Worm (Caenorhabditis elegans) whole organism, L3 larva: ENCODE results near the gene col-126.

ENCODE experiments used
- R02D3.7 ChIP-seq: fragments of 150-350 bp; optimal IDR thresholded peaks from 2 replicates; lab custom pipeline; 2014; ENCODE audit warnings: missing biosample characterization, missing genetic modification characterization
- aly-2 ChIP-seq: fragments of 150-350 bp; optimal IDR thresholded peaks from 2 replicates; lab custom pipeline; 2014; ENCODE audit warnings: missing biosample characterization, missing genetic modification characterization
- ceh-16 ChIP-seq: sonication (generic microtip); optimal IDR thresholded peaks from 2 replicates; lab custom pipeline; 2017; ENCODE audit warnings: missing biosample characterization, missing genetic modification characterization
- ceh-28 ChIP-seq: fragments of 150-350 bp; optimal IDR thresholded peaks from 2 replicates; lab custom pipeline; 2014; ENCODE audit warnings: missing biosample characterization, missing genetic modification reagents, missing genetic modification characterization
- ceh-82 ChIP-seq: fragments of 150-350 bp; optimal IDR thresholded peaks from 2 replicates; lab custom pipeline; 2014; ENCODE audit warnings: missing biosample characterization, missing genetic modification characterization
- ceh-9 ChIP-seq: sonication (generic microtip); optimal IDR thresholded peaks from 2 replicates; lab custom pipeline; 2018; ENCODE audit warnings: missing biosample characterization, missing genetic modification characterization
- daf-12 ChIP-seq: fragments of 150-350 bp; optimal IDR thresholded peaks from 2 replicates; lab custom pipeline; 2014; ENCODE audit warnings: missing biosample characterization, missing genetic modification reagents, missing genetic modification characterization
- egl-5 ChIP-seq: fragments of 150-350 bp; optimal IDR thresholded peaks from 2 replicates; lab custom pipeline; 2017; ENCODE audit warnings: missing biosample characterization, missing genetic modification reagents, missing genetic modification characterization, inconsistent platforms
- elt-1 ChIP-seq: fragments of 150-350 bp; optimal IDR thresholded peaks from 2 replicates; lab custom pipeline; 2014; ENCODE audit warnings: missing biosample characterization, missing genetic modification characterization
- elt-2 ChIP-seq: sonication (generic microtip); optimal IDR thresholded peaks from 2 replicates; lab custom pipeline; 2016; ENCODE audit warnings: missing genetic modification reagents, mild to moderate bottlenecking, missing genetic modification characterization, missing compliant biosample characterization
- eor-1 ChIP-seq, 2 experiments: fragments of 150-350 bp; optimal IDR thresholded peaks; 2 replicates each; lab custom pipeline; 2014 to 2018; ENCODE audit warnings: missing biosample characterization in 2 of 2, missing genetic modification characterization in 2 of 2
- fkh-2 ChIP-seq: fragments of 150-350 bp; optimal IDR thresholded peaks from 2 replicates; lab custom pipeline; 2014; ENCODE audit warnings: missing biosample characterization, missing genetic modification reagents, missing genetic modification characterization
- hmg-11 ChIP-seq: sonication (generic microtip); optimal IDR thresholded peaks from 2 replicates; lab custom pipeline; 2016; ENCODE audit warnings: missing genetic modification characterization, missing compliant biosample characterization
- jun-1 ChIP-seq: fragments of 150-350 bp; optimal IDR thresholded peaks from 2 replicates; lab custom pipeline; 2014; ENCODE audit warnings: missing biosample characterization, missing genetic modification reagents, missing genetic modification characterization
- lin-15B ChIP-seq: fragments of 150-350 bp; optimal IDR thresholded peaks from 2 replicates; lab custom pipeline; 2014; ENCODE audit warnings: missing biosample characterization, missing genetic modification characterization
- lin-39 ChIP-seq: fragments of 150-350 bp; optimal IDR thresholded peaks from 2 replicates; lab custom pipeline; 2018; ENCODE audit warnings: missing biosample characterization, missing genetic modification reagents, missing genetic modification characterization
- lsy-12 ChIP-seq: sonication (generic microtip); optimal IDR thresholded peaks from 2 replicates; lab custom pipeline; 2016; ENCODE audit warnings: mild to moderate bottlenecking, missing genetic modification characterization, missing compliant biosample characterization
- mml-1 ChIP-seq: fragments of 150-350 bp; sonication (generic microtip); optimal IDR thresholded peaks from 3 replicates; lab custom pipeline; 2014; ENCODE audit warnings: missing biosample characterization, missing genetic modification characterization
- nfya-1 ChIP-seq: sonication (generic microtip); optimal IDR thresholded peaks from 2 replicates; lab custom pipeline; 2017; ENCODE audit warnings: missing genetic modification characterization, mild to moderate bottlenecking, missing compliant biosample characterization, antibody characterized with exemption, moderate library complexity; ENCODE audit not compliant: insufficient read depth
- nhr-23 ChIP-seq: fragments of 150-350 bp; optimal IDR thresholded peaks from 2 replicates; lab custom pipeline; 2014; ENCODE audit warnings: missing biosample characterization, missing genetic modification reagents, missing genetic modification characterization
- nhr-237 ChIP-seq: fragments of 150-350 bp; optimal IDR thresholded peaks from 2 replicates; lab custom pipeline; 2014; ENCODE audit warnings: missing biosample characterization, missing genetic modification characterization
- nhr-28 ChIP-seq: fragments of 150-350 bp; optimal IDR thresholded peaks from 2 replicates; lab custom pipeline; 2014; ENCODE audit warnings: missing biosample characterization, missing genetic modification characterization
- nhr-43 ChIP-seq: sonication (generic microtip); optimal IDR thresholded peaks from 2 replicates; lab custom pipeline; 2016; ENCODE audit warnings: mild to moderate bottlenecking, missing genetic modification characterization, missing compliant biosample characterization; ENCODE audit not compliant: poor library complexity, severe bottlenecking
- nhr-67 ChIP-seq: fragments of 150-350 bp; optimal IDR thresholded peaks from 2 replicates; lab custom pipeline; 2014; ENCODE audit warnings: missing biosample characterization, missing genetic modification characterization
- nhr-76 ChIP-seq: fragments of 150-350 bp; sonication (generic microtip); optimal IDR thresholded peaks from 5 replicates; lab custom pipeline; 2014; ENCODE audit warnings: missing biosample characterization, missing genetic modification characterization
- nhr-77 ChIP-seq: fragments of 150-350 bp; optimal IDR thresholded peaks from 2 replicates; lab custom pipeline; 2014; ENCODE audit warnings: missing biosample characterization, missing genetic modification characterization
- pha-4 ChIP-seq: fragments of 150-350 bp; optimal IDR thresholded peaks from 2 replicates; lab custom pipeline; 2014; ENCODE audit warnings: missing biosample characterization, missing genetic modification reagents, missing genetic modification characterization
- pqm-1 ChIP-seq: fragments of 150-350 bp; optimal IDR thresholded peaks from 2 replicates; lab custom pipeline; 2017; ENCODE audit warnings: missing biosample characterization, missing genetic modification characterization, inconsistent platforms
- sea-2 ChIP-seq: fragments of 150-350 bp; sonication (generic microtip); optimal IDR thresholded peaks from 4 replicates; lab custom pipeline; 2014; ENCODE audit warnings: missing biosample characterization, missing genetic modification reagents, missing genetic modification characterization
- skn-1 ChIP-seq: fragments of 150-350 bp; optimal IDR thresholded peaks from 2 replicates; lab custom pipeline; 2014; ENCODE audit warnings: missing biosample characterization, missing genetic modification characterization
- tbx-2 ChIP-seq: sonication (generic microtip); optimal IDR thresholded peaks from 2 replicates; lab custom pipeline; 2016; ENCODE audit warnings: mild to moderate bottlenecking, missing genetic modification characterization, missing compliant biosample characterization
- ztf-11 ChIP-seq: fragments of 150-350 bp; optimal IDR thresholded peaks from 2 replicates; lab custom pipeline; 2014; ENCODE audit warnings: missing biosample characterization, missing genetic modification characterization
- ztf-4 ChIP-seq: fragments of 150-350 bp; optimal IDR thresholded peaks from 2 replicates; lab custom pipeline; 2014; ENCODE audit warnings: missing biosample characterization, missing genetic modification characterization

Gene col-126

DNA sequence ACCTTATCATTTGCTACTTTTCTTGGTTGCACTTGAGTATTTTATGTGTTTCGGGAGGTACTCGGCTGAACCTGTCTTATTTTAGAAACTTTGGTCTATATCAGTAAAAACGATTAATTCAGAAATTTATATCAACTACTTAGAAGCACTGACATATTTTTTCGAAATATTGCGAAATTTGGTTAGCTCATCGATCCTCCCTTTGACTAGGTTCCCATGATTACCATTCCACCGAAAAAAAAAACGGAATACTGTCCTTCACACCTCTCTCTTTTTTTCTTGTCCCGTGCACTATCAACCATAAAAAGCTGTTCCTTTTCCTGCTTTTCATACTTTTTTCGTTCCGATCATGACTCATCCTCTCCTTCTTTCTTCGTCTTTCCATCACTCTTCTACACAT is 22.0 kb downstream of the col-126 start:
- no peak for TF ChIP-seq nhr-23
- TF ChIP-seq ztf-11 (tag; lab: Kevin White, UChicago) = no peak
- TF ChIP-seq elt-1 (tag; lab: Kevin White, UChicago) = no peak
- TF ChIP-seq pha-4 (tag; lab: Kevin White, UChicago) = peak; percentile 12
- no peak for TF ChIP-seq nfya-1 (tag; lab: Kevin White, UChicago)
- peak; percentile 4 for TF ChIP-seq elt-2 (tag; lab: Kevin White, UChicago)
- TF ChIP-seq nhr-77 (tag; lab: Kevin White, UChicago) = no peak
- no peak for TF ChIP-seq fkh-2 (tag; lab: Kevin White, UChicago)
- no peak for TF ChIP-seq daf-12 (tag; lab: Kevin White, UChicago)
- no peak for TF ChIP-seq hmg-11 (tag; lab: Kevin White, UChicago)
- TF ChIP-seq ztf-4 (tag; lab: Kevin White, UChicago) = no peak

DNA sequence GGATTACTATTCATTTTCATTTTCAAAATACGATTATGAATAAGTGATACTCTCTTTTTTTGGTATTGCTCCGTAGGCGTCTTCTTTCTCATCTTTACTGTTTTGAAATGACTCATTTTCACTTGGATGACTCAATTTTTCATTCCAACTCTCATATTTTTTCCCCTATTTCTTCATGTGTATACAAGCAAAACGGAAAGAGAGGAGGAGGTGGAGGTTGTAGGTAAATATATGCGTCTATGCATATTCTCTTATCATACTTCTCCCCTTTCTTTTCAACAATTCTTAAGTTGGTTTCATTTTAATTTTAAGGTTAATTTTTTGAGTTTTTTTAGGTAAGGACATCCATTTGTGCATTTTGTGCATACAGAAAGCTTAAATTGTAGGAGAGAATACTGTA is 22.9 kb downstream of the col-126 start:
- TF ChIP-seq lin-15B (tag; lab: Kevin White, UChicago) = no peak
- TF ChIP-seq pha-4 (tag; lab: Kevin White, UChicago) = peak; percentile 46
- no peak for TF ChIP-seq lin-39 (tag; lab: Kevin White, UChicago)
- no peak for TF ChIP-seq nfya-1 (tag; lab: Kevin White, UChicago)
- TF ChIP-seq sea-2 = no peak
- no peak for TF ChIP-seq ceh-28
- TF ChIP-seq nhr-43 (tag; lab: Kevin White, UChicago) = no peak
- TF ChIP-seq elt-2 (tag; lab: Kevin White, UChicago) = peak; percentile 31
- TF ChIP-seq nhr-237 (tag; lab: Kevin White, UChicago) = no peak
- no peak for TF ChIP-seq jun-1
- TF ChIP-seq tbx-2 (tag; lab: Kevin White, UChicago) = no peak
- no peak for TF ChIP-seq egl-5 (tag; lab: Kevin White, UChicago)
- TF ChIP-seq ztf-11 (tag; lab: Kevin White, UChicago) = no peak
- no peak for TF ChIP-seq aly-2 (tag; lab: Kevin White, UChicago)
- no peak for TF ChIP-seq ztf-4 (tag; lab: Kevin White, UChicago)
- TF ChIP-seq pqm-1 (tag; lab: Kevin White, UChicago) = peak; percentile 71
- TF ChIP-seq mml-1 (tag; lab: Kevin White, UChicago) = no peak
- TF ChIP-seq eor-1 (tag; optimal IDR thresholded peaks at IDR 0.05; lab: Kevin White, UChicago) = no peak
- no peak for TF ChIP-seq elt-1 (tag; lab: Kevin White, UChicago)
- no peak for TF ChIP-seq nhr-76 (tag; lab: Kevin White, UChicago)
- no peak for TF ChIP-seq nhr-28
- TF ChIP-seq nhr-67 (tag; lab: Kevin White, UChicago) = no peak
- TF ChIP-seq ceh-82 (tag; lab: Kevin White, UChicago) = no peak
- no peak for TF ChIP-seq nhr-77 (tag; lab: Kevin White, UChicago)
- TF ChIP-seq ceh-16 = no peak
- no peak for TF ChIP-seq R02D3.7 (tag; lab: Kevin White, UChicago)

DNA sequence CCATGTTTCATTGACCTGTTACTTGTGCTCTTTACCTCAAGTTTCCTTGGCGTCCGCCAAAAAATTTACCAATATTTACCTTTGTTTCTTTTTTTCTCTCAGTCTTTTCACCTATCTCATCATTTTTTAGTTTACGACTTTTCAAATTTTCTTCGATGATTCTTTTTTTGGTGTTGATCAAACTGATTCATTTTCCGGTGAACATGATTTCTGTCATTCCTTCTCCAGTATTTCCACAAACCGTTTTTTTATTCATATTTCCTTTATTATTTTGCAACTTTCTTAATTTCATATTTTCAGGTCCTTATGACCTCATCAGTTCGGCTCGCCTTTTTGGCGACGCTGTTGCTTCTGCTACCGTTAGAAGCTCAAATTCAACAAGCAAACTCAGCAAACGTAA is 24.3 kb downstream of the col-126 start, which contains the start of gene F54D1.6:
F54D1.6 (plus strand) TSS at position 301 of the 400 bp plus-strand sequence.
- TF ChIP-seq lsy-12 (no peak), jun-1 (no peak), ceh-9 (tag; lab: Kevin White, UChicago) (no peak), pha-4 (tag; lab: Kevin White, UChicago) (peak; percentile 44)

DNA sequence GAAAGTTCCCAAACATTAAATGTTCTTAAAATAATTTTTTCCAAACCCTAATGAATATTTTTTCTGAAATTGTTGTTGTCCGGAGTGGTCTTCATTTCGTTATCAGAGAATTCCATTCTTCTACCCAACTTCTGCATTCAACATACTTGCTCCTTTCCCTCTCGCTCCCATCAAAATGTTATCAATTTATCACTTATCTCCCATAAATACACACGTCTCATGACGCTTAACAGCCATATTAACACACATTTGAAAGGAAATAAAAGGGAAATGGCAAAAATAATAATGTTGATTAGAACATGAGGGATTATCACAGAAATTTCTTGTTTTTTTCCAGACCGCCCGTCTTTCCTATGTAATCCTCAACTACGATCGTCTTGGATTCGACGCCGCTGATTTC is 25.8 kb downstream of the col-126 start:
- TF ChIP-seq pha-4 (tag; lab: Kevin White, UChicago) (peak; percentile 53), ztf-11 (tag; lab: Kevin White, UChicago) (no peak), pqm-1 (tag; lab: Kevin White, UChicago) (peak; percentile 90), elt-2 (tag; lab: Kevin White, UChicago) (peak; percentile 97)
- TF ChIP-seq, all 47 proteins: peak for 3

DNA sequence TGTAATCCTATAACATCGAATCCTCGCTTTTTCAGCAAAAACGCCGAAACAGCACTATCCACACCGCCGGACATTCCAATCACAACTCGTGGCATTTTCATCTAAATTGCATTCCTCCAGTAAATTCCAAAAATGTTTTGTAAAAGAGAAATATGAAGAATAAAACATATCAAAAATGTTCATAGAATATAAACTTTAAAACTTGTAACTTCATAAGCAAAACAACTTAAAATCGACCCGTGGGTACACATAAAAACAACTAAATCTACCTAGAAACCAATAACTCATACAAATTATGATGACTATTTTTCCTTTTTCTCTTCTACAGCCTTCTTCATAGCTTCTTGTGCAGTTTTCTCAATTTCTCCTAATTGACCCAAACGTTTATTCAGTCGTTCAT is 33.6 kb downstream of the col-126 start, which contains the start of gene mttu-1:
mttu-1 (minus strand) TSS at position 101 of the 400 bp plus-strand sequence.
- TF ChIP-seq lin-39 (tag; lab: Kevin White, UChicago) (no peak), R02D3.7 (tag; lab: Kevin White, UChicago) (no peak), ceh-9 (tag; lab: Kevin White, UChicago) (no peak), tbx-2 (tag; lab: Kevin White, UChicago) (no peak), nhr-43 (tag; lab: Kevin White, UChicago) (no peak), skn-1 (no peak)
- TF ChIP-seq, all 47 proteins: peak for 0
